ENCODE assay signal across 1 fruit fly cellular context in the genomic region with DNA sequence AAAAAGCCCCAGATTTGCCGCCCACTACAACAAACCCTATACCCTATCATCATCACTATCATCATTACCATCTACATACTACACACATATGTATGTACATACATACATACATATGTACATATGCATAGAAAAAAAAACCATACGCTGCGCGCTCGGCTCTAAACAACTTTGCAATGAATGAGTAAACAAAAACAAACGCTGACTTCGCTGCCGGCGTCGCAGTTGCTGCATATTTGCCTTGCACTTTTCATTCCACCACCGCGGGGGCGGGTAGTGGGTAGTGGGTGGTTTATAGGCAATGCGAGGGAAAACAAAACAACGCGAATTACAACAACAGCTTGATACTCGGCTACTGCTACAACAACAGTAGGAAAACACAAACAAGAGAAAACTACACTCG.
TF ChIP-seq lines count a peak whose summit lies in the region.

No protein-coding gene starts in this region.

TF ChIP-seq in whole organism, embryonic, 481 proteins besides CTCF, POLR2A, EP300 and RAD21 (continued from another document):
- TF ChIP-seq Myb (GFP tag; optimal IDR thresholded peaks at IDR 0.05; lab: Kevin White, UChicago) (no peak), Blimp-1 (GFP tag; optimal IDR thresholded peaks at IDR 0.05; lab: Kevin White, UChicago) (peak; percentile 27), ftz-f1 (GFP tag; optimal IDR thresholded peaks at IDR 0.05; lab: Kevin White, UChicago) (no peak), fd64A (GFP tag; optimal IDR thresholded peaks at IDR 0.05; lab: Kevin White, UChicago) (peak; percentile 80), CG31441 (GFP tag; IDR thresholded peaks at IDR 0.05; lab: Robert Waterston, UW) (0 out of 2 replicates have a peak, but pooled peaks have one; percentile 7), insv (GFP tag; optimal IDR thresholded peaks at IDR 0.05; lab: Kevin White, UChicago) (no peak), lov (optimal IDR thresholded peaks at IDR 0.05; lab: Kevin White, UChicago) (no peak), lov (GFP tag; IDR thresholded peaks at IDR 0.05; lab: Robert Waterston, UW) (peak; percentile 74; the same call in 1 of the 3 replicates), oc (tag; optimal IDR thresholded peaks at IDR 0.05; lab: Kevin White, UChicago) (peak; percentile 47), CG2199 (GFP tag; IDR thresholded peaks at IDR 0.05; lab: Robert Waterston, UW) (0 out of 3 replicates have a peak, but pooled peaks have one; percentile 65), Atf6 (GFP tag; IDR thresholded peaks at IDR 0.05; lab: Robert Waterston, UW) (no peak), Med (GFP tag; lab: Kevin White, UChicago) (peak; percentile 62), Fer1 (GFP tag; optimal IDR thresholded peaks at IDR 0.05; lab: Kevin White, UChicago) (no peak), Bteb2 (GFP tag; optimal IDR thresholded peaks at IDR 0.05; lab: Kevin White, UChicago) (no peak), dmrt11E (tag; optimal IDR thresholded peaks at IDR 0.05; lab: Kevin White, UChicago) (peak; percentile 2), Sox100B (GFP tag; optimal IDR thresholded peaks at IDR 0.05; lab: Kevin White, UChicago) (peak; percentile 27), CG8359 (GFP tag; optimal IDR thresholded peaks at IDR 0.05; lab: Kevin White, UChicago; ENCODE audit: borderline replicate concordance) (peak; percentile 8), CG10274 (GFP tag; optimal IDR thresholded peaks at IDR 0.05; lab: Kevin White, UChicago) (no peak), fd102C (GFP tag; optimal IDR thresholded peaks at IDR 0.05; lab: Kevin White, UChicago) (no peak), al (GFP tag; IDR thresholded peaks at IDR 0.05; lab: Robert Waterston, UW) (no peak), Awh (GFP tag; IDR thresholded peaks at IDR 0.05; lab: Robert Waterston, UW) (peak; percentile 35; the same call in 1 of the 2 replicates), Ptx1 (GFP tag; IDR thresholded peaks at IDR 0.05; lab: Robert Waterston, UW) (no peak), Eip74EF (GFP tag; optimal IDR thresholded peaks at IDR 0.05; lab: Kevin White, UChicago) (peak in 1 of 2 experiments; percentile 44), sqz (GFP tag; optimal IDR thresholded peaks at IDR 0.05; lab: Kevin White, UChicago) (peak; percentile 70), Drgx (GFP tag; IDR thresholded peaks at IDR 0.05; lab: Robert Waterston, UW) (peak; percentile 71), org-1 (GFP tag; optimal IDR thresholded peaks at IDR 0.05; lab: Kevin White, UChicago) (peak; percentile 12), ATbp (GFP tag; optimal IDR thresholded peaks at IDR 0.05; lab: Kevin White, UChicago) (peak; percentile 74), Sry-β (GFP tag; optimal IDR thresholded peaks at IDR 0.05; lab: Kevin White, UChicago) (peak; percentile 22), chif (GFP tag; optimal IDR thresholded peaks at IDR 0.05; lab: Kevin White, UChicago) (no peak), Hey (tag; optimal IDR thresholded peaks at IDR 0.05; lab: Kevin White, UChicago) (no peak), CG16813 (GFP tag; IDR thresholded peaks at IDR 0.05; lab: Robert Waterston, UW; ENCODE audit: partially characterized antibody) (no peak), sens-2 (GFP tag; IDR thresholded peaks at IDR 0.05; lab: Robert Waterston, UW) (0 out of 2 replicates have a peak, but pooled peaks have one; percentile 7), sr (GFP tag; IDR thresholded peaks at IDR 0.05; lab: Robert Waterston, UW) (0 out of 3 replicates have a peak, but pooled peaks have one; percentile 38), ranshi (GFP tag; IDR thresholded peaks at IDR 0.05; lab: Robert Waterston, UW) (0 out of 2 replicates have a peak, but pooled peaks have one; percentile 20), CG8290 (GFP tag; optimal IDR thresholded peaks at IDR 0.05; lab: Kevin White, UChicago) (no peak), CG8290 (tag; optimal IDR thresholded peaks at IDR 0.05; lab: Kevin White, UChicago) (peak in 1 of 2 experiments; percentile 37), pnt (GFP tag; optimal IDR thresholded peaks at IDR 0.05; lab: Kevin White, UChicago) (no peak), exex (tag; optimal IDR thresholded peaks at IDR 0.05; lab: Kevin White, UChicago) (no peak), vnd (GFP tag; IDR thresholded peaks at IDR 0.05; lab: Robert Waterston, UW; ENCODE audit: partially characterized antibody) (no peak), nom (GFP tag; optimal IDR thresholded peaks at IDR 0.05; lab: Kevin White, UChicago) (peak; percentile 71), CG4707 (GFP tag; optimal IDR thresholded peaks at IDR 0.05; lab: Kevin White, UChicago) (peak; percentile 52), CG10147 (GFP tag; optimal IDR thresholded peaks at IDR 0.05; lab: Kevin White, UChicago) (no peak), nerfin-1 (tag; optimal IDR thresholded peaks at IDR 0.05; lab: Kevin White, UChicago) (peak; percentile 34), CG8478 (optimal IDR thresholded peaks at IDR 0.05; lab: Kevin White, UChicago) (no peak), rib (GFP tag; IDR thresholded peaks at IDR 0.05; lab: Robert Waterston, UW) (0 out of 2 replicates have a peak, but pooled peaks have one; percentile 29)
